Worm (Caenorhabditis elegans): ENCODE data around the gene arrd-5.

Gene arrd-5

ce11 chrII:9829108-9829507, 5.9 kb upstream of the arrd-5 start, which contains the start of gene ZK938.1 (continued):
- TF ChIP-seq nfyb-1 (GFP tag; IDR thresholded peaks at IDR 0.05) (no peak), ceh-91 (GFP tag; IDR thresholded peaks at IDR 0.05) (no peak), attf-5 (GFP tag; optimal IDR thresholded peaks at IDR 0.05) (no peak), B0019.2 (GFP tag; conservative IDR thresholded peaks at IDR 0.05) (no peak), dox-1 (GFP tag; IDR thresholded peaks at IDR 0.05) (no peak), Y95B8A.8 (GFP tag; IDR thresholded peaks at IDR 0.05) (no peak)

ce11 chrII:9831033-9831432, 4.0 kb upstream of the arrd-5 start, which contains the start of gene ZK938.12:
Gene ZK938.12, plus strand, starts transcription at chrII:9831333.
- TF ChIP-seq snpc-3.4 (tag; optimal IDR thresholded peaks at IDR 0.05) (no peak), lin-40 (tag; optimal IDR thresholded peaks at IDR 0.05) (no peak), ztf-3 (GFP tag; optimal IDR thresholded peaks at IDR 0.05) (no peak), Y95B8A.8 (GFP tag; IDR thresholded peaks at IDR 0.05) (no peak), ztf-25 (GFP tag; IDR thresholded peaks at IDR 0.05) (no peak), tbx-9 (tag; optimal IDR thresholded peaks at IDR 0.05; ENCODE audit: borderline replicate concordance) (no peak), ama-1 (optimal IDR thresholded peaks at IDR 0.05) (no peak), ama-1 (GFP tag; optimal IDR thresholded peaks at IDR 0.05) (no peak), mes-4 (tag; optimal IDR thresholded peaks at IDR 0.05) (no peak), F39B2.1 (GFP tag; IDR thresholded peaks at IDR 0.05) (no peak), ceh-27 (GFP tag; optimal IDR thresholded peaks at IDR 0.05) (no peak), egl-44 (GFP tag; IDR thresholded peaks at IDR 0.05) (no peak), aptf-2 (GFP tag; conservative IDR thresholded peaks at IDR 0.05) (no peak), cebp-1 (GFP tag; IDR thresholded peaks at IDR 0.05) (no peak), cebp-1 (tag; optimal IDR thresholded peaks at IDR 0.05) (no peak), Y53G8AR.9 (GFP tag; conservative IDR thresholded peaks at IDR 0.05) (no peak), somi-1 (GFP tag; optimal IDR thresholded peaks at IDR 0.05) (no peak)

ce11 chrII:9833855-9834254, 1.2 kb upstream of the arrd-5 start, which contains the start of gene ZK938.3:
Gene ZK938.3, minus strand, starts transcription at chrII:9833955.
- TF ChIP-seq zfh-2 (GFP tag; conservative IDR thresholded peaks at IDR 0.05) (no peak), bed-1 (GFP tag; IDR thresholded peaks at IDR 0.05) (no peak), egrh-3 (GFP tag; IDR thresholded peaks at IDR 0.05) (no peak), attf-3 (GFP tag; conservative IDR thresholded peaks at IDR 0.05) (no peak), lsy-27 (tag; optimal IDR thresholded peaks at IDR 0.05; ENCODE audit: borderline replicate concordance, insufficient read depth) (no peak), F57A8.1 (GFP tag; optimal IDR thresholded peaks at IDR 0.05) (no peak), pbrm-1 (GFP tag; IDR thresholded peaks at IDR 0.05) (no peak), him-1 (tag; optimal IDR thresholded peaks at IDR 0.05) (no peak), efl-1 (GFP tag; optimal IDR thresholded peaks at IDR 0.05) (no peak), F22D6.2 (tag; optimal IDR thresholded peaks at IDR 0.05) (no peak), ztf-28 (GFP tag; IDR thresholded peaks at IDR 0.05) (no peak), F10E7.11 (tag; optimal IDR thresholded peaks at IDR 0.05) (no peak), Y56A3A.18 (GFP tag; IDR thresholded peaks at IDR 0.05) (no peak), hlh-12 (tag; optimal IDR thresholded peaks at IDR 0.05) (no peak), ztf-3 (GFP tag; optimal IDR thresholded peaks at IDR 0.05) (no peak), nhr-80 (tag; optimal IDR thresholded peaks at IDR 0.05) (no peak), athp-1 (tag; optimal IDR thresholded peaks at IDR 0.05) (no peak), somi-1 (GFP tag; optimal IDR thresholded peaks at IDR 0.05) (no peak), chd-7 (tag; optimal IDR thresholded peaks at IDR 0.05) (no peak)
